Worm (Caenorhabditis elegans) whole organism, L1 larva: Measurements from ENCODE around the gene ddx-15.
A peak's percentile ranks its signal among the peaks of the same experiment; 100 is the strongest.

ENCODE experiments used
- Y116A8C.19 ChIP-seq: sonication (generic microtip); optimal IDR thresholded peaks from 2 replicates; lab custom pipeline; 2016; ENCODE audit warnings: missing compliant biosample characterization, missing genetic modification characterization, borderline replicate concordance
- aha-1 ChIP-seq: fragments of 150-350 bp; optimal IDR thresholded peaks from 2 replicates; lab custom pipeline; 2014; ENCODE audit warnings: missing biosample characterization, missing genetic modification characterization
- alr-1 ChIP-seq: fragments of 200-800 bp; sonication (Bioruptor generic); optimal IDR thresholded peaks from 2 replicates; lab custom pipeline; 2018; ENCODE audit warnings: borderline replicate concordance, mild to moderate bottlenecking, missing genetic modification characterization, missing compliant biosample characterization
- aly-2 ChIP-seq: fragments of 150-350 bp; optimal IDR thresholded peaks from 2 replicates; lab custom pipeline; 2014; ENCODE audit warnings: missing biosample characterization, missing genetic modification characterization
- ama-1 ChIP-seq: fragments of 150-350 bp; optimal IDR thresholded peaks from 2 replicates; lab custom pipeline; 2014
- blmp-1 ChIP-seq: fragments of 150-350 bp; optimal IDR thresholded peaks from 2 replicates; lab custom pipeline; 2014; ENCODE audit warnings: missing biosample characterization, missing genetic modification characterization
- ceh-63 ChIP-seq: fragments of 200-800 bp; sonication (Bioruptor generic); optimal IDR thresholded peaks from 2 replicates; lab custom pipeline; 2018; ENCODE audit warnings: mild to moderate bottlenecking, missing genetic modification characterization, missing compliant biosample characterization
- ceh-8 ChIP-seq: fragments of 200-800 bp; sonication (Bioruptor generic); optimal IDR thresholded peaks from 2 replicates; lab custom pipeline; 2018; ENCODE audit warnings: mild to moderate bottlenecking, missing genetic modification characterization, moderate library complexity, missing compliant biosample characterization
- ceh-90 ChIP-seq: sonication (generic microtip); optimal IDR thresholded peaks from 2 replicates; lab custom pipeline; 2016; ENCODE audit warnings: missing genetic modification characterization, missing compliant biosample characterization
- dpl-1 ChIP-seq, 3 experiments: fragments of 150-350 bp in 2 of 3; sonication (generic microtip) in 1 of 3; optimal IDR thresholded peaks; 2 replicates each; lab custom pipeline; 2014 to 2017; ENCODE audit warnings: missing biosample characterization in 3 of 3, missing genetic modification characterization in 3 of 3, missing genetic modification reagents in 3 of 3
- dsc-1 ChIP-seq: sonication (generic microtip); optimal IDR thresholded peaks from 2 replicates; lab custom pipeline; 2016; ENCODE audit warnings: mild to moderate bottlenecking, missing genetic modification characterization, missing compliant biosample characterization
- efl-1 ChIP-seq, 4 experiments: fragments of 150-350 bp; optimal IDR thresholded peaks in 3 of 4; peaks in 1 of 4; 1 replicate in 1 of 4; 2 replicates in 3 of 4; lab custom pipeline; 2014; ENCODE audit warnings: missing biosample characterization in 2 of 4, missing genetic modification characterization in 2 of 4, missing genetic modification reagents in 2 of 4
- efl-3 ChIP-seq: fragments of 200-800 bp; sonication (Bioruptor generic); optimal IDR thresholded peaks from 2 replicates; lab custom pipeline; 2018; ENCODE audit warnings: mild to moderate bottlenecking, missing genetic modification characterization, missing compliant biosample characterization
- egl-27 ChIP-seq, 2 experiments: fragments of 150-350 bp in 1 of 2; sonication (generic microtip); optimal IDR thresholded peaks; 3 replicates each; lab custom pipeline; 2017 to 2018; ENCODE audit warnings: missing biosample characterization in 2 of 2, missing genetic modification characterization in 2 of 2, missing genetic modification reagents in 2 of 2
- elt-3 ChIP-seq, 6 experiments: fragments of 150-350 bp in 1 of 6; sonication (generic microtip); optimal IDR thresholded peaks; 2 replicates each; lab custom pipeline; 2017 to 2018; ENCODE audit warnings: missing biosample characterization in 6 of 6, missing genetic modification characterization in 6 of 6, inconsistent platforms in 1 of 6
- fkh-8 ChIP-seq: sonication (generic microtip); optimal IDR thresholded peaks from 2 replicates; lab custom pipeline; 2016; ENCODE audit warnings: mild to moderate bottlenecking, missing genetic modification characterization, missing compliant biosample characterization
- fos-1 ChIP-seq: fragments of 150-350 bp; optimal IDR thresholded peaks from 2 replicates; lab custom pipeline; 2014; ENCODE audit warnings: missing biosample characterization, missing genetic modification characterization
- hlh-17 ChIP-seq: fragments of 200-800 bp; sonication (Bioruptor generic); optimal IDR thresholded peaks from 2 replicates; lab custom pipeline; 2018; ENCODE audit warnings: missing genetic modification characterization, mild to moderate bottlenecking, missing compliant biosample characterization, moderate library complexity, borderline replicate concordance
- isw-1 ChIP-seq: fragments of 200-800 bp; sonication (Bioruptor generic); IDR thresholded peaks from 2 replicates; pipeline ENCODE4 v1.3.6; 2022; ENCODE audit warnings: missing genetic modification characterization, missing compliant biosample characterization
- jun-1 ChIP-seq: fragments of 150-350 bp; optimal IDR thresholded peaks from 2 replicates; lab custom pipeline; 2014; ENCODE audit warnings: missing biosample characterization, missing genetic modification reagents, missing genetic modification characterization
- lin-13 ChIP-seq: fragments of 150-350 bp; optimal IDR thresholded peaks from 2 replicates; lab custom pipeline; 2014; ENCODE audit warnings: missing biosample characterization, missing genetic modification reagents, missing genetic modification characterization
- lin-14 ChIP-seq: fragments of 200-800 bp; sonication (Bioruptor generic); optimal IDR thresholded peaks from 2 replicates; lab custom pipeline; 2018; ENCODE audit warnings: mild to moderate bottlenecking, missing genetic modification characterization, moderate library complexity, missing compliant biosample characterization
- lin-15B ChIP-seq: fragments of 150-350 bp; sonication (generic microtip); optimal IDR thresholded peaks from 3 replicates; lab custom pipeline; 2014; ENCODE audit warnings: missing biosample characterization, missing genetic modification characterization
- lin-35 ChIP-seq, 2 experiments: fragments of 150-350 bp; optimal IDR thresholded peaks; 2 replicates each; lab custom pipeline; 2014; ENCODE audit warnings: missing biosample characterization in 2 of 2, missing genetic modification characterization in 2 of 2, missing genetic modification reagents in 2 of 2
- lir-3 ChIP-seq: sonication (generic microtip); optimal IDR thresholded peaks from 2 replicates; lab custom pipeline; 2016; ENCODE audit warnings: mild to moderate bottlenecking, missing genetic modification characterization, moderate library complexity, missing compliant biosample characterization; ENCODE audit not compliant: poor library complexity
- lsy-2 ChIP-seq, 2 experiments: fragments of 150-350 bp; optimal IDR thresholded peaks; 2 replicates each; lab custom pipeline; 2014; ENCODE audit warnings: missing biosample characterization in 2 of 2, missing genetic modification characterization in 2 of 2
- mdl-1 ChIP-seq, 2 experiments: fragments of 150-350 bp; optimal IDR thresholded peaks; 2 replicates each; lab custom pipeline; 2014 to 2017; ENCODE audit warnings: missing biosample characterization in 2 of 2, missing genetic modification characterization in 2 of 2, inconsistent platforms in 1 of 2
- nhr-11 ChIP-seq: fragments of 150-350 bp; optimal IDR thresholded peaks from 2 replicates; lab custom pipeline; 2014; ENCODE audit warnings: missing biosample characterization, missing genetic modification characterization
- nhr-20 ChIP-seq: sonication (generic microtip); optimal IDR thresholded peaks from 2 replicates; lab custom pipeline; 2016; ENCODE audit warnings: mild to moderate bottlenecking, missing genetic modification characterization, missing compliant biosample characterization
- nhr-28 ChIP-seq: fragments of 150-350 bp; optimal IDR thresholded peaks from 2 replicates; lab custom pipeline; 2014; ENCODE audit warnings: missing biosample characterization, missing genetic modification characterization
- nhr-47 ChIP-seq: sonication (generic microtip); optimal IDR thresholded peaks from 2 replicates; lab custom pipeline; 2016; ENCODE audit warnings: mild to moderate bottlenecking, missing genetic modification characterization, moderate library complexity, missing compliant biosample characterization
- pag-3 ChIP-seq: sonication (generic microtip); optimal IDR thresholded peaks from 2 replicates; lab custom pipeline; 2017; ENCODE audit warnings: missing genetic modification characterization, mild to moderate bottlenecking, missing compliant biosample characterization, antibody characterized with exemption, borderline replicate concordance; ENCODE audit not compliant: insufficient read depth
- pqm-1 ChIP-seq: sonication (generic microtip); optimal IDR thresholded peaks from 3 replicates; lab custom pipeline; 2017; ENCODE audit warnings: missing biosample characterization, missing genetic modification characterization
- sup-37 ChIP-seq: fragments of 200-800 bp; sonication (Bioruptor generic); optimal IDR thresholded peaks from 2 replicates; lab custom pipeline; 2018; ENCODE audit warnings: mild to moderate bottlenecking, missing genetic modification characterization, missing compliant biosample characterization
- swsn-7 ChIP-seq: sonication (generic microtip); optimal IDR thresholded peaks from 2 replicates; lab custom pipeline; 2016; ENCODE audit warnings: missing genetic modification characterization, missing compliant biosample characterization
- tlp-1 ChIP-seq: fragments of 150-350 bp; optimal IDR thresholded peaks from 2 replicates; lab custom pipeline; 2014; ENCODE audit warnings: missing biosample characterization, missing genetic modification characterization
- unc-62 ChIP-seq: fragments of 150-350 bp; optimal IDR thresholded peaks from 2 replicates; lab custom pipeline; 2014; ENCODE audit warnings: missing biosample characterization, missing genetic modification reagents, missing genetic modification characterization
- vab-15 ChIP-seq: sonication (generic microtip); optimal IDR thresholded peaks from 2 replicates; lab custom pipeline; 2017; ENCODE audit warnings: missing genotype, mild to moderate bottlenecking, missing genetic modification characterization, missing compliant biosample characterization
- xbp-1 ChIP-seq: sonication (generic microtip); optimal IDR thresholded peaks from 2 replicates; lab custom pipeline; 2016; ENCODE audit warnings: missing genetic modification characterization, missing compliant biosample characterization
- ztf-11 ChIP-seq, 2 experiments: sonication (generic microtip); optimal IDR thresholded peaks; 2 replicates each; lab custom pipeline; 2016 to 2017; ENCODE audit warnings: missing genetic modification characterization in 2 of 2, missing biosample characterization in 1 of 2, missing compliant biosample characterization in 1 of 2

Gene ddx-15

DNA sequence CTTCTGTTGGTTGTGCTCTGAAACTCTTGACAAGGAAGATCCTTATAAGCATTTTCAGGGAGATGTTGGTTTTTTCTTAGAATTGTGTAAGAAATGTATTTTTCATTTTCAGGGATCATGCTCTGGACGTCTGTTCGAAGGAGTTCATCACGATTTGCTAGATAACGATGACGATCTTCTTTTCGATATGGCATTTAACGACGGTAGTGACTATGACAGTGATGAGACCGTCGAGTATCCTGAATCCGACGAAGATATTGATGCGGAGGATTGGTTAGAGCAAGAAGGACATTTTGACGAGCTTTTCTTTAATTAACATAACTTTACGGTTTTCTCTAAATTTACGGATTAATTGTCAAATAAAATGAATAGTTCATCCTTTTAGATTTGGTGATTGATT, 2.8 kb downstream of the ddx-15 start:
- peak; percentile 27 for TF ChIP-seq aly-2 (tag; lab: Kevin White, UChicago)
- no peak for TF ChIP-seq alr-1 (tag; lab: Kevin White, UChicago)

DNA sequence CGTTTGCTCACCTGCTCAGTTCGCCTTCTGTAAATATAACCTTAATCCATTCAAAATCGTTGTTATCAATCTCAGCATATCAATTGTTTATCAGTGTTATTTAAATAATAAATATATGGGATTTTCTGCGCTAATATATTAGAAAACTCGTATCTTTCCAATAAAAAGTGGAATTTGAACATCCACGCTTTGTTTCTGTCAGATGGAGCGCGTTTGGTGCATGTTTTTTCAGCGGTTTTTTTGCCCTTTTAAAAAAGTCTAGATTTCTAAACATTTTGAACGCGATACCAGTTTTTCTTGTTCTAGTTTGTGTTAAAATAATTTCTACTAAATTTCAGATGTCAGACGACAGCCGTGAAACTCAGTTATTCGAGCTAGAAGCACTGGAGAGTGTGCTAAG, 4.6 kb downstream of the ddx-15 start, which contains the start of gene F56D2.2:
Gene F56D2.2 (plus strand): TSS at position 339 of the 400 bp plus-strand sequence.
- TF ChIP-seq dpl-1 (GFP tag; optimal IDR thresholded peaks at IDR 0.05; lab: Kevin White, UChicago) = peak; percentile 64 to 87 (median 77)
- no peak for TF ChIP-seq ztf-11 (tag; optimal IDR thresholded peaks at IDR 0.05; lab: Kevin White, UChicago)
- TF ChIP-seq lin-15B (tag; lab: Kevin White, UChicago) = peak; percentile 31
- no peak for TF ChIP-seq efl-3 (GFP tag; lab: Kevin White, UChicago)
- TF ChIP-seq egl-27 (tag; optimal IDR thresholded peaks at IDR 0.05; lab: Kevin White, UChicago) = no peak
- peak; percentile 18 to 82 for TF ChIP-seq efl-1 (optimal IDR thresholded peaks at IDR 0.05; lab: Kevin White, UChicago)
- TF ChIP-seq efl-1 (GFP tag; optimal IDR thresholded peaks at IDR 0.05 in 1 of 2; lab: Kevin White, UChicago) = peak; percentile 86 to 98
- TF ChIP-seq lsy-2 (tag; optimal IDR thresholded peaks at IDR 0.05; lab: Kevin White, UChicago) = peak in 1 of 2 experiments; percentile 64
- peak; percentile 71 to 91 for TF ChIP-seq lin-35 (GFP tag; optimal IDR thresholded peaks at IDR 0.05; lab: Kevin White, UChicago)
- no peak for TF ChIP-seq nhr-47 (tag; lab: Kevin White, UChicago)
- no peak for TF ChIP-seq lin-13 (GFP tag; lab: Kevin White, UChicago)
- TF ChIP-seq jun-1 (tag; lab: Kevin White, UChicago) = no peak
- no peak for TF ChIP-seq ceh-90 (tag; lab: Kevin White, UChicago)
- TF ChIP-seq alr-1 (tag; lab: Kevin White, UChicago) = no peak
- no peak for TF ChIP-seq nhr-11
- TF ChIP-seq, all 84 proteins: peak for 5

DNA sequence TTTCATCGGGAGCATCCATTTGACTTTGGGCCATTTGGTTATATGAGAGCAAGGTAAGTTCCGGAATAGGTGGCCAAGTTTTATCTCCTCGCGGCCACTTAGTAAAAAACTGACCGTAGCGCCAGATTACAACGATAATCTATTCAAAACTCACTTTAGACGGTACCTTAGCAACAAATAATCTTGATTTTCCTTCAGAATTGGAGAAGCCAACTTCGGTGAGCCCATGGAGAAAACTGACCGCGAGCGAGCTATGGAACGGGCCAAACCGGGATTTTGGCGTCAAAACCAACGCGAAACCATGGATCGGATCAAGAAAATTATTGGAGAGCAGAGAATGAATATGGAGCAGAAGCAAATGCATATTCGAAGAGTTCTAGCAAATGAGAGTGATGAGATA, 5.8 kb downstream of the ddx-15 start:
- TF ChIP-seq efl-1 (optimal IDR thresholded peaks at IDR 0.05; lab: Kevin White, UChicago) (no peak), efl-1 (GFP tag; optimal IDR thresholded peaks at IDR 0.05 in 1 of 2; lab: Kevin White, UChicago) (peak in 1 of 2 experiments; percentile 82), blmp-1 (no peak)
- TF ChIP-seq, all 84 proteins: peak for 1

DNA sequence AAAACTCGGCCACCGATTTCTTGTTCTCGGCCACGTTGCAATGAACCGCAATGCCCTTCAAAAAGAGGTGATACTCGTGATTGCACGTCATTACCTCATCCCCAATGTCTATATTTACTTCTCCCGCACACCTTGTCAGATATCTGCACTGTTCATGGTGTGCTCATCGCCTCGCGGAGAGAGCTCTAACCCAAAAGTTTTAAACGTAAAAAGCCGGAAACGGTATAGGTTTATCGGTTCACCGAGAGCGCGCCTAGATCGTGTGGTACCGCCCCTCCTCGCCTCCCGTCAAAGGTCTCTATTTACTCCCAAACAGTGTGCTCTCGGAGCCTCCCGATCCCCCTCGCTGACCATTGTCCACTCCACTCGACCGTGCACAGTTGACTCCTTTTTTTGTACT, 6.9 kb downstream of the ddx-15 start, which contains the start of gene F56D2.3:
Gene F56D2.3 (plus strand): TSS at position 301 of the 400 bp plus-strand sequence.
- TF ChIP-seq sup-37 (GFP tag; lab: Kevin White, UChicago) (no peak), alr-1 (tag; lab: Kevin White, UChicago) (no peak), aha-1 (tag; lab: Kevin White, UChicago) (no peak), lin-15B (tag; lab: Kevin White, UChicago) (no peak), isw-1 (GFP tag; lab: Robert Waterston, UW) (no peak), lin-14 (GFP tag; lab: Kevin White, UChicago) (no peak), ceh-8 (GFP tag; lab: Kevin White, UChicago) (no peak), ama-1 (no peak), hlh-17 (no peak), fos-1 (tag; lab: Kevin White, UChicago) (no peak), lir-3 (no peak), nhr-11 (no peak), ztf-11 (tag; optimal IDR thresholded peaks at IDR 0.05; lab: Kevin White, UChicago) (no peak), nhr-28 (tag; lab: Kevin White, UChicago) (no peak), mdl-1 (tag; optimal IDR thresholded peaks at IDR 0.05; lab: Kevin White, UChicago) (no peak)

DNA sequence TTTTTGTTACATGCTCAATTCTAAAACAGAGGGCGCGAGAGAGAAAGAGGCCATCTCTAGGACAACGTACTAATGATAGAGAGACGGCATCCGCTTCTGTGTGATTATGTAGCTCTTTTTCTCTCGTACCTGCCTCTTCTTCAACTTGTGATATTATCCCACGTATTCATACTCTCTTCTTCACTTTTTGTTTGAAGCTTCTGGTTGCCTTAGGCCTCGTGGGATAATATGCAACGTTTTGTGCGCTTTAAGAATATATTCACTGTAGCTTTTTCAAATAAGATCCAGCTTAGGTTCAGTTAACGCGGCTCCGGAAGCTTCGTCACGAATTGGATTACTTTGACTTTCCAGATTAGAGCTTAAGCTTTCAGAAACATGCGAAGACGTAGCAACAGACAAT, 8.8 kb downstream of the ddx-15 start, which contains the start of the genes F56D2.8 and uev-2:
Gene F56D2.8 (minus strand): TSS at position 101 of the 400 bp plus-strand sequence.
Gene uev-2 (plus strand): TSS at position 360 of the 400 bp plus-strand sequence.
- TF ChIP-seq fkh-8 (tag; lab: Kevin White, UChicago) (peak; percentile 57), dsc-1 (tag; lab: Kevin White, UChicago) (peak; percentile 25), lsy-2 (tag; optimal IDR thresholded peaks at IDR 0.05; lab: Kevin White, UChicago) (no peak)

DNA sequence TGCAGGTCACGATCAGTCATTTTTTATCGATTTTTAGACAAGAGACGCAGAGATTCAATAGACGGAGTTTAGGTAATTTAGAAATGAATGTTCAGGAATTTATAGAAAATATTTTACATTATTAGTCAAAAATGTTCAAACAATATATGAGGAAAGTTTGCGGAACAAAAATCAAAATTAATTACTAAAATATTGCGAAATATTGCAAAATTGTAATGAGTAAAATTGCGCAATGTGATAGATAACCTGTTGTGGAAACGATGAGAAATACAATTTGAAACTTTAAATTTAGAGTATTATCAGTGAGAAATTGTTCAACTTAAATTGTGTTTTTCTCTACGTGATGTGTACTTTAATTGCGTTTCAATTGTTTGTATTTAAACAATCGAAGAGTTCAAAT, 10.5 kb downstream of the ddx-15 start, which contains the start of gene F56D2.5:
Gene F56D2.5 (minus strand): TSS at position 371 of the 400 bp plus-strand sequence.
- no peak for TF ChIP-seq pag-3 (tag; lab: Kevin White, UChicago)
- no peak for TF ChIP-seq Y116A8C.19 (tag; lab: Kevin White, UChicago)
- no peak for TF ChIP-seq elt-3 (tag; optimal IDR thresholded peaks at IDR 0.05; lab: Kevin White, UChicago)
- no peak for TF ChIP-seq xbp-1
- TF ChIP-seq sup-37 (GFP tag; lab: Kevin White, UChicago) = no peak
- TF ChIP-seq nhr-20 (tag; lab: Kevin White, UChicago) = no peak
- no peak for TF ChIP-seq aly-2 (tag; lab: Kevin White, UChicago)
- no peak for TF ChIP-seq unc-62 (GFP tag; lab: Kevin White, UChicago)
- TF ChIP-seq pqm-1 (tag; lab: Kevin White, UChicago) = no peak
- no peak for TF ChIP-seq tlp-1 (tag; lab: Kevin White, UChicago)
- no peak for TF ChIP-seq efl-3 (GFP tag; lab: Kevin White, UChicago)
- TF ChIP-seq vab-15 (tag; lab: Kevin White, UChicago) = no peak
- TF ChIP-seq swsn-7 (tag; lab: Kevin White, UChicago) = no peak
- TF ChIP-seq ceh-63 = no peak
